Worm (Caenorhabditis elegans): ENCODE results near the gene K07E3.2.
A peak's percentile ranks its signal among the peaks of the same experiment; 100 is the strongest.

K07E3.2 gene

ce11 chrX:8082703-8083102 is 21.4 kb upstream of the K07E3.2 start:
- no peak for TF ChIP-seq efl-1 (optimal IDR thresholded peaks at IDR 0.05)
- TF ChIP-seq efl-1 (GFP tag; optimal IDR thresholded peaks at IDR 0.05 in 1 of 2) = no peak
- no peak for TF ChIP-seq lin-39 (tag; optimal IDR thresholded peaks at IDR 0.05)
- no peak for TF ChIP-seq hpl-2 (GFP tag; optimal IDR thresholded peaks at IDR 0.05)
- no peak for TF ChIP-seq lsy-2 (tag; optimal IDR thresholded peaks at IDR 0.05)
- no peak for TF ChIP-seq hlh-17 (GFP tag; optimal IDR thresholded peaks at IDR 0.05; ENCODE audit: borderline replicate concordance)
- TF ChIP-seq elt-2 (tag; optimal IDR thresholded peaks at IDR 0.05) = no peak
- no peak for TF ChIP-seq xbp-1 (tag; optimal IDR thresholded peaks at IDR 0.05)
- TF ChIP-seq lin-13 (GFP tag; optimal IDR thresholded peaks at IDR 0.05) = no peak
- no peak for TF ChIP-seq C16A3.4 (tag; optimal IDR thresholded peaks at IDR 0.05)
- no peak for TF ChIP-seq ceh-63 (GFP tag; optimal IDR thresholded peaks at IDR 0.05)
- TF ChIP-seq sup-37 (GFP tag; optimal IDR thresholded peaks at IDR 0.05) = no peak
- no peak for TF ChIP-seq lir-3 (tag; optimal IDR thresholded peaks at IDR 0.05; ENCODE audit: poor library complexity)
- TF ChIP-seq C34B4.2 (tag; optimal IDR thresholded peaks at IDR 0.05) = no peak
- TF ChIP-seq irx-1 (tag; optimal IDR thresholded peaks at IDR 0.05) = no peak
- TF ChIP-seq mep-1 (tag; optimal IDR thresholded peaks at IDR 0.05) = no peak

- TF ChIP-seq egl-13 (tag; optimal IDR thresholded peaks at IDR 0.05) (peak; percentile 2), swsn-7 (tag; optimal IDR thresholded peaks at IDR 0.05) (no peak), ceh-8 (GFP tag; optimal IDR thresholded peaks at IDR 0.05) (peak; percentile 21), elt-2 (tag; optimal IDR thresholded peaks at IDR 0.05) (peak; percentile 28), vab-15 (tag; optimal IDR thresholded peaks at IDR 0.05) (no peak)
These were observed 20.8 kb upstream of the K07E3.2 start for ce11 chrX:8083330-8083729.

ce11 chrX:8083919-8084318 is 20.2 kb upstream of the K07E3.2 start, which contains the start of gene K07E3.4:
TSS of gene K07E3.4 (minus strand) at chrX:8084018.
- TF ChIP-seq hlh-17 (GFP tag; optimal IDR thresholded peaks at IDR 0.05; ENCODE audit: borderline replicate concordance) (no peak), fkh-8 (tag; optimal IDR thresholded peaks at IDR 0.05) (peak; percentile 12), C04F5.9 (tag; optimal IDR thresholded peaks at IDR 0.05) (no peak), nhr-77 (tag; optimal IDR thresholded peaks at IDR 0.05) (no peak), nhr-76 (tag; optimal IDR thresholded peaks at IDR 0.05) (no peak), nhr-84 (tag; optimal IDR thresholded peaks at IDR 0.05) (no peak), C16A3.4 (tag; optimal IDR thresholded peaks at IDR 0.05) (peak; percentile 24), mab-9 (GFP tag; IDR thresholded peaks at IDR 0.05) (no peak), aly-2 (tag; optimal IDR thresholded peaks at IDR 0.05) (no peak), xbp-1 (tag; optimal IDR thresholded peaks at IDR 0.05) (peak; percentile 31), jun-1 (tag; optimal IDR thresholded peaks at IDR 0.05) (peak; percentile 52), nhr-85 (tag) (peak; percentile 98), unc-86 (tag; optimal IDR thresholded peaks at IDR 0.05) (no peak), aha-1 (tag; optimal IDR thresholded peaks at IDR 0.05) (no peak), alr-1 (tag; optimal IDR thresholded peaks at IDR 0.05; ENCODE audit: borderline replicate concordance) (no peak), snpc-4 (tag; optimal IDR thresholded peaks at IDR 0.05) (no peak), rnt-1 (tag; optimal IDR thresholded peaks at IDR 0.05) (peak; percentile 19), nhr-11 (tag; optimal IDR thresholded peaks at IDR 0.05) (no peak), unc-130 (tag; optimal IDR thresholded peaks at IDR 0.05) (peak; percentile 81), tlp-1 (tag; optimal IDR thresholded peaks at IDR 0.05) (no peak), unc-30 (tag; optimal IDR thresholded peaks at IDR 0.05) (no peak), vab-15 (tag; optimal IDR thresholded peaks at IDR 0.05) (no peak), nhr-71 (tag; optimal IDR thresholded peaks at IDR 0.05) (peak; percentile 86), pax-3 (tag; optimal IDR thresholded peaks at IDR 0.05) (no peak), efl-1 (optimal IDR thresholded peaks at IDR 0.05) (no peak), efl-1 (GFP tag; optimal IDR thresholded peaks at IDR 0.05 in 1 of 2) (peak in 1 of 2 experiments; percentile 58), fkh-10 (GFP tag; optimal IDR thresholded peaks at IDR 0.05) (no peak), ztf-11 (tag; optimal IDR thresholded peaks at IDR 0.05) (no peak), irx-1 (tag; optimal IDR thresholded peaks at IDR 0.05) (peak; percentile 38), nhr-20 (tag; optimal IDR thresholded peaks at IDR 0.05) (peak; percentile 91), nhr-237 (tag; optimal IDR thresholded peaks at IDR 0.05) (no peak), Y116A8C.19 (tag; optimal IDR thresholded peaks at IDR 0.05; ENCODE audit: borderline replicate concordance) (no peak), fkh-4 (tag; optimal IDR thresholded peaks at IDR 0.05; ENCODE audit: borderline replicate concordance) (no peak), swsn-7 (tag; optimal IDR thresholded peaks at IDR 0.05) (peak; percentile 38), ama-1 (optimal IDR thresholded peaks at IDR 0.05) (peak; percentile 14), ceh-82 (tag; optimal IDR thresholded peaks at IDR 0.05) (no peak), lsy-2 (tag; optimal IDR thresholded peaks at IDR 0.05) (peak; percentile 29 to 40), ceh-90 (tag; optimal IDR thresholded peaks at IDR 0.05) (no peak), fos-1 (tag; optimal IDR thresholded peaks at IDR 0.05) (no peak)

Measured in whole organism, L1 larva.